Fruit fly (Drosophila melanogaster) whole organism, embryonic: ENCODE data around the gene CG17028.

ENCODE experiments used
- Abd-B ChIP-seq: fragments of 200-800 bp; sonication (Bioruptor generic); optimal IDR thresholded peaks from 2 replicates; lab custom pipeline; 2018; ENCODE audit warnings: missing biosample characterization, mild to moderate bottlenecking, missing genetic modification characterization, moderate library complexity
- BtbVII ChIP-seq: fragments of 200-800 bp; sonication (Bioruptor generic); optimal IDR thresholded peaks from 3 replicates; lab custom pipeline; 2017; ENCODE audit warnings: missing biosample characterization, mild to moderate bottlenecking, missing genetic modification characterization
- CG10321 ChIP-seq: fragments of 200-800 bp; sonication (Bioruptor generic); IDR thresholded peaks from 2 replicates; pipeline ENCODE4 v1.3.6; 2022; ENCODE audit warnings: missing biosample characterization, missing genetic modification characterization
- CG10366 ChIP-seq: fragments of 200-800 bp; sonication (Bioruptor generic); IDR thresholded peaks from 2 replicates; pipeline ENCODE4 v1.3.6; 2022; ENCODE audit warnings: missing biosample characterization, missing genetic modification characterization
- CG11398 ChIP-seq: fragments of 200-800 bp; sonication (Bioruptor generic); optimal IDR thresholded peaks from 2 replicates; lab custom pipeline; 2016; ENCODE audit warnings: missing biosample characterization, missing genetic modification characterization
- CG11504 ChIP-seq: fragments of 200-800 bp; sonication (Bioruptor generic); optimal IDR thresholded peaks from 3 replicates; lab custom pipeline; 2019; ENCODE audit warnings: missing biosample characterization, mild to moderate bottlenecking, missing genetic modification characterization, moderate library complexity
- CG12155 ChIP-seq: fragments of 200-800 bp; sonication (Bioruptor generic); optimal IDR thresholded peaks from 3 replicates; lab custom pipeline; 2016; ENCODE audit warnings: missing biosample characterization, missing genetic modification characterization
- CG15696 ChIP-seq: fragments of 200-800 bp; sonication (Bioruptor generic); optimal IDR thresholded peaks from 2 replicates; lab custom pipeline; 2019; ENCODE audit warnings: missing biosample characterization, mild to moderate bottlenecking, missing genetic modification characterization, moderate library complexity
- CG16779 ChIP-seq: fragments of 200-800 bp; sonication (Bioruptor generic); IDR thresholded peaks from 2 replicates; pipeline ENCODE4 v1.3.6; 2022; ENCODE audit warnings: missing biosample characterization, missing genetic modification characterization
- CG17612 ChIP-seq: fragments of 200-800 bp; sonication (Bioruptor generic); IDR thresholded peaks from 2 replicates; pipeline ENCODE4 v1.3.6; 2022; ENCODE audit warnings: missing biosample characterization, missing genetic modification characterization
- CG18011 ChIP-seq: fragments of 200-800 bp; sonication (Bioruptor generic); optimal IDR thresholded peaks from 2 replicates; lab custom pipeline; 2017; ENCODE audit warnings: missing biosample characterization, missing genetic modification characterization, mild to moderate bottlenecking, moderate library complexity, missing genotype
- CG18262 ChIP-seq: fragments of 200-800 bp; optimal IDR thresholded peaks from 3 replicates; lab custom pipeline; 2019; ENCODE audit warnings: missing biosample characterization, mild to moderate bottlenecking, missing genetic modification characterization, moderate library complexity
- CG2875 ChIP-seq: fragments of 200-800 bp; sonication (Bioruptor generic); optimal IDR thresholded peaks from 2 replicates; lab custom pipeline; 2017; ENCODE audit warnings: missing biosample characterization, mild to moderate bottlenecking, missing genetic modification characterization, missing genetic modification reagents
- CG2889 ChIP-seq: fragments of 200-800 bp; sonication (Bioruptor generic); IDR thresholded peaks from 3 replicates; pipeline ENCODE4 v1.3.6; 2022; ENCODE audit warnings: missing biosample characterization, missing genetic modification characterization
- CG33557 ChIP-seq: fragments of 200-800 bp; sonication (Bioruptor generic); optimal IDR thresholded peaks from 2 replicates; lab custom pipeline; 2019; ENCODE audit warnings: missing biosample characterization, mild to moderate bottlenecking, missing genetic modification characterization, moderate library complexity
- CG34376 ChIP-seq: fragments of 200-800 bp; sonication (Bioruptor generic); optimal IDR thresholded peaks from 2 replicates; lab custom pipeline; 2018; ENCODE audit warnings: missing biosample characterization, mild to moderate bottlenecking, missing genetic modification characterization
- CG4424 ChIP-seq: fragments of 200-800 bp; sonication (Bioruptor generic); optimal IDR thresholded peaks from 3 replicates; lab custom pipeline; 2016; ENCODE audit warnings: missing biosample characterization, missing genetic modification characterization
- CG7271 ChIP-seq: fragments of 200-800 bp; sonication (Bioruptor generic); optimal IDR thresholded peaks from 2 replicates; lab custom pipeline; 2018; ENCODE audit warnings: missing biosample characterization, mild to moderate bottlenecking, missing genetic modification characterization, moderate library complexity
- CG7839 ChIP-seq: fragments of 200-800 bp; sonication (Bioruptor generic); optimal IDR thresholded peaks from 3 replicates; lab custom pipeline; 2018; ENCODE audit warnings: missing biosample characterization, mild to moderate bottlenecking, missing genetic modification characterization, moderate library complexity
- CG7928 ChIP-seq: fragments of 200-800 bp; sonication (Bioruptor generic); optimal IDR thresholded peaks from 2 replicates; lab custom pipeline; 2017; ENCODE audit warnings: missing biosample characterization, mild to moderate bottlenecking, missing genetic modification characterization
- CG8290 ChIP-seq, 3 experiments: fragments of 200-800 bp; sonication (Bioruptor generic); optimal IDR thresholded peaks; 2 replicates each; lab custom pipeline; 2016 to 2019; ENCODE audit warnings: missing biosample characterization in 3 of 3, missing genetic modification characterization in 3 of 3, mild to moderate bottlenecking in 2 of 3, moderate library complexity in 1 of 3
- CG9797 ChIP-seq: fragments of 200-800 bp; sonication (Bioruptor generic); optimal IDR thresholded peaks from 3 replicates; lab custom pipeline; 2018; ENCODE audit warnings: missing biosample characterization, mild to moderate bottlenecking, missing genetic modification characterization
- D19B ChIP-seq: fragments of 200-800 bp; sonication (Bioruptor generic); optimal IDR thresholded peaks from 2 replicates; lab custom pipeline; 2017; ENCODE audit warnings: missing biosample characterization, mild to moderate bottlenecking, missing genetic modification characterization
- HLH4C ChIP-seq: fragments of 200-800 bp; sonication (Bioruptor generic); IDR thresholded peaks from 3 replicates; pipeline ENCODE4 v1.3.6; 2022; ENCODE audit warnings: missing biosample characterization, missing genetic modification characterization; ENCODE audit not compliant: partially characterized antibody
- Hmx ChIP-seq: fragments of 200-800 bp; sonication (Bioruptor generic); optimal IDR thresholded peaks from 2 replicates; lab custom pipeline; 2016; ENCODE audit warnings: missing biosample characterization, missing genetic modification characterization
- Kr ChIP-seq: fragments of 200-800 bp; sonication (Bioruptor generic); optimal IDR thresholded peaks from 2 replicates; lab custom pipeline; 2017; ENCODE audit warnings: missing biosample characterization, mild to moderate bottlenecking, missing genetic modification characterization
- Mes4 ChIP-seq: fragments of 200-800 bp; sonication (Bioruptor generic); optimal IDR thresholded peaks from 2 replicates; lab custom pipeline; 2016; ENCODE audit warnings: missing biosample characterization, missing genetic modification characterization
- NFAT ChIP-seq: fragments of 200-800 bp; sonication (Bioruptor generic); IDR thresholded peaks from 2 replicates; pipeline ENCODE4 v1.3.6; 2022; ENCODE audit warnings: missing biosample characterization, missing genetic modification characterization
- Neu2 ChIP-seq: fragments of 200-800 bp; sonication (Bioruptor generic); optimal IDR thresholded peaks from 3 replicates; lab custom pipeline; 2016; ENCODE audit warnings: missing biosample characterization, missing genetic modification characterization, borderline replicate concordance
- Six4 ChIP-seq: fragments of 200-800 bp; sonication (Bioruptor generic); optimal IDR thresholded peaks from 2 replicates; lab custom pipeline; 2016; ENCODE audit warnings: missing biosample characterization, missing genetic modification characterization
- Sry-δ ChIP-seq: fragments of 200-800 bp; sonication (Bioruptor generic); optimal IDR thresholded peaks from 2 replicates; lab custom pipeline; 2016; ENCODE audit warnings: missing biosample characterization, missing genetic modification characterization
- TFAM ChIP-seq: fragments of 200-800 bp; sonication (Bioruptor generic); optimal IDR thresholded peaks from 2 replicates; lab custom pipeline; 2017; ENCODE audit warnings: missing biosample characterization, missing genetic modification characterization, inconsistent platforms
- Xrp1 ChIP-seq: fragments of 200-800 bp; sonication (Bioruptor generic); IDR thresholded peaks from 2 replicates; pipeline ENCODE4 v1.3.6; 2022; ENCODE audit warnings: missing biosample characterization, missing genetic modification characterization
- abd-A ChIP-seq: fragments of 200-800 bp; sonication (Bioruptor generic); optimal IDR thresholded peaks from 3 replicates; lab custom pipeline; 2019; ENCODE audit warnings: missing biosample characterization, mild to moderate bottlenecking, missing genetic modification characterization, moderate library complexity
- br ChIP-seq: fragments of >200 bp; optimal IDR thresholded peaks from 2 replicates; lab custom pipeline; 2017
- dmrt11E ChIP-seq: fragments of 200-800 bp; sonication (Bioruptor generic); optimal IDR thresholded peaks from 3 replicates; lab custom pipeline; 2018; ENCODE audit warnings: missing biosample characterization, mild to moderate bottlenecking, missing genetic modification characterization, moderate library complexity
- gcm2 ChIP-seq: fragments of 200-800 bp; sonication (Bioruptor generic); optimal IDR thresholded peaks from 2 replicates; lab custom pipeline; 2016; ENCODE audit warnings: missing biosample characterization, missing genetic modification characterization
- gem ChIP-seq: fragments of 200-800 bp; sonication (Bioruptor generic); optimal IDR thresholded peaks from 2 replicates; lab custom pipeline; 2019; ENCODE audit warnings: missing biosample characterization, mild to moderate bottlenecking, missing genetic modification characterization, moderate library complexity
- hkb ChIP-seq, 2 experiments: fragments of 200-800 bp in 1 of 2; fragments of >200 bp in 1 of 2; sonication (Bioruptor generic) in 1 of 2; IDR thresholded peaks in 1 of 2; optimal IDR thresholded peaks in 1 of 2; 2 replicates each; pipeline versions ENCODE4 v1.3.6 to Lab custom; 2017 to 2022; ENCODE audit warnings: missing biosample characterization in 1 of 2, missing genetic modification characterization in 1 of 2
- lab ChIP-seq: fragments of 200-800 bp; sonication (Bioruptor generic); optimal IDR thresholded peaks from 3 replicates; lab custom pipeline; 2017; ENCODE audit warnings: missing biosample characterization, missing genetic modification characterization, mild to moderate bottlenecking, moderate library complexity, missing genetic modification reagents
- pb ChIP-seq: fragments of 200-800 bp; sonication (Bioruptor generic); optimal IDR thresholded peaks from 3 replicates; lab custom pipeline; 2016; ENCODE audit warnings: missing biosample characterization, missing genetic modification characterization
- shn ChIP-seq: fragments of 200-800 bp; sonication (Bioruptor generic); optimal IDR thresholded peaks from 3 replicates; lab custom pipeline; 2016; ENCODE audit warnings: missing biosample characterization, missing genetic modification characterization
- sim ChIP-seq: fragments of 200-800 bp; sonication (Bioruptor generic); IDR thresholded peaks from 2 replicates; pipeline ENCODE4 v1.3.6; 2022; ENCODE audit warnings: missing biosample characterization, missing genetic modification characterization
- sug ChIP-seq: fragments of 200-800 bp; optimal IDR thresholded peaks from 2 replicates; lab custom pipeline; 2019; ENCODE audit warnings: missing biosample characterization, mild to moderate bottlenecking, missing genetic modification characterization, moderate library complexity
- tgo ChIP-seq: fragments of 200-800 bp; sonication (Bioruptor generic); IDR thresholded peaks from 3 replicates; pipeline ENCODE4 v1.3.6; 2022; ENCODE audit warnings: missing biosample characterization, missing genetic modification characterization
- tna ChIP-seq: fragments of 200-800 bp; sonication (Bioruptor generic); IDR thresholded peaks from 2 replicates; pipeline ENCODE4 v1.3.6; 2022; ENCODE audit warnings: missing biosample characterization, missing genetic modification characterization; ENCODE audit not compliant: partially characterized antibody
- ttk ChIP-seq: fragments of 200-800 bp; sonication (Bioruptor generic); IDR thresholded peaks from 2 replicates; pipeline ENCODE4 v2.1.2; 2022; ENCODE audit warnings: missing biosample characterization, missing genetic modification characterization
- twi ChIP-seq: fragments of 200-800 bp; optimal IDR thresholded peaks from 2 replicates; lab custom pipeline; 2019; ENCODE audit warnings: missing biosample characterization, mild to moderate bottlenecking, missing genetic modification characterization, moderate library complexity
- zf30C ChIP-seq: fragments of 200-800 bp; sonication (Bioruptor generic); optimal IDR thresholded peaks from 3 replicates; lab custom pipeline; 2018; ENCODE audit warnings: missing biosample characterization, mild to moderate bottlenecking, missing genetic modification characterization

CG17028 gene

DNA sequence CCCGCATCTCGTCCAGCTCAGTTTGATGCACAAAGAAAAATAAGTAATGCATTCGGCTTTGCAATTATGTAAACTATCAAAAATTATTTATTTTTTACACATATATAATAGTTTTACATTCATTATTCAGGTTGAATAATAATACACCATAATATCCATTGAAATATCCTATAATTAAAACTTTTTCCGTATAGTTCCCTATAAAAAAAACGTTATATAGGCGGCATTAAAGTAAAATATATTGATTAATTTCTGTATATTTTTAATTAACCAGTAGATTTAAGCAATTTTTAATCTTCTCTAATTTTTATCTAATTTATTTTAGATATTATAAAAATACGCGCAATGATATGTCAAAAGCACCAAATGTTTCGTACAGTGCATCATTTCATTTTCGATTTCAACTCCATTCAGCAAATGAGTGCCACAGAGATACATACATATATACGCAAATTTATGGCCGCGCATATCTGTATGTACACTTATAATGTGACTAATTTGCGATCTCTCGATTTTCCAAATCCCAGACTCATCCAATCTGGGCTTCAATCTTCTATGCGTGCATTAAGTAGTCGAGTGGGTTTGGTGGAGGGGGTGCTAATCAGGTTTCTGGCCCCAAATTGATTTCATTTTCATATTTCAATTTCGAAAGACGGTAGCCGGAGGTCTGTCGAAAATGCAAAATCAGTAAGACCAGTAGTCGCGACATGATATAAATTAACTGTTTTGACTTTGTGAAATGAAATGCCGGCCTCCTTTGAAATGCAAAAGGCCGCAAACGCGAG, 35.1 kb downstream of the CG17028 start (continued):
- TF ChIP-seq sug (tag; lab: Kevin White, UChicago) (no peak), CG10321 (GFP tag; lab: Robert Waterston, UW) (no peak), gcm2 (GFP tag; lab: Kevin White, UChicago) (no peak), CG7928 (GFP tag; lab: Kevin White, UChicago) (no peak), Abd-B (no peak), CG9797 (no peak), BtbVII (GFP tag; lab: Kevin White, UChicago) (no peak), Six4 (GFP tag; lab: Kevin White, UChicago) (no peak), CG2875 (GFP tag; lab: Kevin White, UChicago) (no peak), CG10366 (GFP tag; lab: Robert Waterston, UW) (no peak), CG18011 (GFP tag; lab: Kevin White, UChicago) (no peak), NFAT (GFP tag; lab: Robert Waterston, UW) (no peak), CG12155 (GFP tag; lab: Kevin White, UChicago) (no peak), Mes4 (GFP tag; lab: Kevin White, UChicago) (no peak), dmrt11E (tag; lab: Kevin White, UChicago) (peak; percentile 60), CG2889 (GFP tag; lab: Robert Waterston, UW) (no peak), TFAM (GFP tag; lab: Kevin White, UChicago) (no peak), sim (GFP tag; lab: Robert Waterston, UW) (no peak), Neu2 (GFP tag; lab: Kevin White, UChicago) (no peak), abd-A (tag; lab: Kevin White, UChicago) (peak; percentile 63), tna (no peak), pb (no peak), CG15696 (tag; lab: Kevin White, UChicago) (peak; percentile 49), twi (no peak), br (no peak), shn (GFP tag; lab: Kevin White, UChicago) (no peak), ttk (no peak), lab (GFP tag; lab: Kevin White, UChicago) (no peak), HLH4C (GFP tag; lab: Robert Waterston, UW) (no peak), CG34376 (GFP tag; lab: Kevin White, UChicago) (no peak), CG33557 (GFP tag; lab: Kevin White, UChicago) (peak; percentile 22), tgo (GFP tag; lab: Robert Waterston, UW) (no peak; the same call in 2 of the 3 replicates), CG18262 (tag; lab: Kevin White, UChicago) (peak; percentile 70), CG4424 (no peak), Kr (GFP tag; lab: Kevin White, UChicago) (no peak), CG8290 (GFP tag; optimal IDR thresholded peaks at IDR 0.05; lab: Kevin White, UChicago) (no peak), CG8290 (tag; optimal IDR thresholded peaks at IDR 0.05; lab: Kevin White, UChicago) (no peak), D19B (no peak), zf30C (GFP tag; lab: Kevin White, UChicago) (peak; percentile 45), hkb (optimal IDR thresholded peaks at IDR 0.05; lab: Kevin White, UChicago) (no peak), hkb (GFP tag; IDR thresholded peaks at IDR 0.05; lab: Robert Waterston, UW) (no peak), CG11504 (tag; lab: Kevin White, UChicago) (peak; percentile 68), CG7839 (tag; lab: Kevin White, UChicago) (peak; percentile 29), CG7271 (tag; lab: Kevin White, UChicago) (peak; percentile 22), Sry-δ (GFP tag; lab: Kevin White, UChicago) (no peak), Hmx (no peak), gem (peak; percentile 59), CG11398 (GFP tag; lab: Kevin White, UChicago) (no peak), CG17612 (GFP tag; lab: Robert Waterston, UW) (no peak), CG16779 (GFP tag; lab: Robert Waterston, UW) (no peak), Xrp1 (0 out of 2 replicates have a peak, but pooled peaks have one; percentile 13)
